Worm (Caenorhabditis elegans): ENCODE data around the gene osta-3.

osta-3 gene

ce11 chrII:14801086-14801531, 11.2 kb upstream of the osta-3 start (continued):
- no peak for TF ChIP-seq T20F7.1 (GFP tag; optimal IDR thresholded peaks at IDR 0.05)
- no peak for TF ChIP-seq daf-12 (tag; optimal IDR thresholded peaks at IDR 0.05)
- peak; percentile 40; the same call in 1 of the 2 replicates for TF ChIP-seq pha-4 (GFP tag; IDR thresholded peaks at IDR 0.05)
- TF ChIP-seq pha-4 (tag; optimal IDR thresholded peaks at IDR 0.05), result no peak
- peak; percentile 34 for TF ChIP-seq nhr-102 (tag; optimal IDR thresholded peaks at IDR 0.05)
- TF ChIP-seq lir-3 (tag; optimal IDR thresholded peaks at IDR 0.05), result no peak
- TF ChIP-seq hlh-30 (tag; optimal IDR thresholded peaks at IDR 0.05; ENCODE audit: insufficient read depth), result peak; percentile 50
- no peak for TF ChIP-seq ama-1 (optimal IDR thresholded peaks at IDR 0.05)
- peak; percentile 54 for TF ChIP-seq nhr-77 (tag; optimal IDR thresholded peaks at IDR 0.05)
- TF ChIP-seq mep-1 (tag; optimal IDR thresholded peaks at IDR 0.05), result peak; percentile 52
- no peak for TF ChIP-seq lin-15B (tag; optimal IDR thresholded peaks at IDR 0.05)
- no peak for TF ChIP-seq zfp-2 (tag; optimal IDR thresholded peaks at IDR 0.05)
- peak; percentile 53; the same call in 1 of the 2 replicates for TF ChIP-seq Y48G9A.11 (GFP tag; IDR thresholded peaks at IDR 0.05)
- TF ChIP-seq F44E2.7 (GFP tag; IDR thresholded peaks at IDR 0.05), result no peak
- TF ChIP-seq ceh-62 (tag; optimal IDR thresholded peaks at IDR 0.05), result no peak
- peak; percentile 63; the same call in 1 of the 2 replicates for TF ChIP-seq lin-1 (GFP tag; IDR thresholded peaks at IDR 0.05)
- TF ChIP-seq nhr-25 (tag; optimal IDR thresholded peaks at IDR 0.05; ENCODE audit: borderline replicate concordance, insufficient read depth), result no peak
- TF ChIP-seq ceh-44 (GFP tag; IDR thresholded peaks at IDR 0.05), result peak; percentile 57; the same call in 1 of the 2 replicates
- no peak for TF ChIP-seq zip-11 (GFP tag; IDR thresholded peaks at IDR 0.05)
- TF ChIP-seq saeg-2 (GFP tag; IDR thresholded peaks at IDR 0.05), result no peak
- TF ChIP-seq lin-13 (GFP tag; optimal IDR thresholded peaks at IDR 0.05), result peak; percentile 48
- no peak for TF ChIP-seq aly-2 (tag; optimal IDR thresholded peaks at IDR 0.05)
- 0 out of 2 replicates have a peak, but pooled peaks have one; percentile 27 for TF ChIP-seq ZK337.2 (GFP tag; IDR thresholded peaks at IDR 0.05)
- TF ChIP-seq lsy-2 (tag; optimal IDR thresholded peaks at IDR 0.05), result peak in 1 of 2 experiments; percentile 75
- no peak for TF ChIP-seq ces-1 (GFP tag; optimal IDR thresholded peaks at IDR 0.05)
- TF ChIP-seq daf-19 (GFP tag; conservative IDR thresholded peaks at IDR 0.05), result no peak
- TF ChIP-seq spr-1 (tag; optimal IDR thresholded peaks at IDR 0.05), result peak; percentile 20
- no peak for TF ChIP-seq Y5F2A.4 (GFP tag; optimal IDR thresholded peaks at IDR 0.05)
- TF ChIP-seq cey-2 (tag; optimal IDR thresholded peaks at IDR 0.05; ENCODE audit: borderline replicate concordance, insufficient read depth), result no peak
- TF ChIP-seq lin-29 (GFP tag; IDR thresholded peaks at IDR 0.05), result no peak
- TF ChIP-seq hif-1 (tag; optimal IDR thresholded peaks at IDR 0.05), result peak in 1 of 2 experiments; percentile 22
- TF ChIP-seq vab-7 (GFP tag; IDR thresholded peaks at IDR 0.05), result peak; percentile 53; the same call in 1 of the 2 replicates
- peak; percentile 76 for TF ChIP-seq dve-1 (tag; optimal IDR thresholded peaks at IDR 0.05; ENCODE audit: insufficient read depth)
- no peak for TF ChIP-seq tag-97 (GFP tag; IDR thresholded peaks at IDR 0.05)
- TF ChIP-seq sdz-12 (GFP tag; optimal IDR thresholded peaks at IDR 0.05), result no peak
- peak; percentile 47 for TF ChIP-seq hlh-11 (tag; optimal IDR thresholded peaks at IDR 0.05)
- no peak for TF ChIP-seq fos-1 (tag; optimal IDR thresholded peaks at IDR 0.05)
- peak; percentile 39 for TF ChIP-seq ztf-7 (tag; optimal IDR thresholded peaks at IDR 0.05)
- TF ChIP-seq ztf-11 (tag; optimal IDR thresholded peaks at IDR 0.05), result no peak
- TF ChIP-seq mxl-2 (GFP tag; conservative IDR thresholded peaks at IDR 0.05), result no peak
- TF ChIP-seq daf-16 (GFP tag; optimal IDR thresholded peaks at IDR 0.05), result peak in 1 of 2 experiments; percentile 33
- peak; percentile 28 for TF ChIP-seq daf-16 (tag; optimal IDR thresholded peaks at IDR 0.05)
- no peak for TF ChIP-seq F49E8.2 (tag; optimal IDR thresholded peaks at IDR 0.05; ENCODE audit: borderline replicate concordance)
- no peak for TF ChIP-seq nhr-48 (tag; optimal IDR thresholded peaks at IDR 0.05)
- TF ChIP-seq nhr-237 (tag; optimal IDR thresholded peaks at IDR 0.05), result no peak
- peak; percentile 72 for TF ChIP-seq F37D6.2 (tag; optimal IDR thresholded peaks at IDR 0.05)
- TF ChIP-seq snpc-4 (tag; optimal IDR thresholded peaks at IDR 0.05), result peak; percentile 87
- TF ChIP-seq php-3 (GFP tag; IDR thresholded peaks at IDR 0.05), result no peak; the same call in 1 of the 2 replicates
- TF ChIP-seq mdt-29 (GFP tag; IDR thresholded peaks at IDR 0.05), result peak; percentile 50; the same call in 1 of the 2 replicates
- 0 out of 2 replicates have a peak, but pooled peaks have one; percentile 33 for TF ChIP-seq nhr-41 (GFP tag; IDR thresholded peaks at IDR 0.05)
